Worm (Caenorhabditis elegans): ENCODE measurements around the gene col-150.

The col-150 gene

DNA sequence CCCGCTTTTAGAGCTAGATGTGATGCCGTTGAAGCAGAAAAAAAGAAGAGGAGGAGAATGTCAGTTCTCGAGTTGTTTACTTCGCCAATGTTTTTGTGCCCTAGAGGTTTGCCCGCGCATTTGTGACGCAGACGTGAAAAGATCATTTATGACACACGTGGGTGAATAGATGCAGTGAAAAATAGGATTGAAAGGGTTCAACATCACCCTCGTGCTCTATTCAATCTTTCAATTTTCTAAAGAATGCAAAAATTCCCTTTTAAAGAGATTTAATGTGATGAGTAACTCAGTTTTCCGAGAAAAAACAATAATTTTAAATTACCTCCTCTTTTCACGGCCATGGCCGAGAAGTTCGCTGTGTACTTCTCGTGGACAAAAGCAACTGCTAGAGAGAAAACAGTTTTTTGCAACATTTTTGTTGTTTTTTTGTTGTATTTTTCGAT is 48.0 kb downstream of the col-150 start (continued):
- TF ChIP-seq ztf-7 (tag; optimal IDR thresholded peaks at IDR 0.05) = no peak
- no peak for TF ChIP-seq lir-3 (tag; optimal IDR thresholded peaks at IDR 0.05)
- TF ChIP-seq ceh-32 (tag; optimal IDR thresholded peaks at IDR 0.05; ENCODE audit: poor library complexity) = no peak
- TF ChIP-seq aly-2 (tag; optimal IDR thresholded peaks at IDR 0.05) = no peak

DNA sequence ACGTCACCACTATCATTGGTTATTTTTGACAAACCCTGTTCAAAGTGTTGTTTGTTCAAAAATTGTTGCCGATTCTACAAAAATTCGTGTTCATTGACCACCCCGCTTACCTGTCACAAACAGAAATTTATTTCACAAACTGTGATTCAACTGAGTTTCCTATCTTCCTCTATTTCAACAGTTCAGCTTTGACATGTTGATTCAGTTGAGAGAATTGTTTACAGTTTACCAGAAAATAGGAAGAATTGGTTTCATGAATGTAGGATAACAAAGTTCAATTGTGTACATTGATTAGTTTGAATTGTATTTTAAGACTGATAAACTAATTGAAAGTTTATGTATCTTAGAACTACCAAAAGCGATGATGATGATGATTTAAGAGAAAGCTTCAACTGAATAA is 48.8 kb downstream of the col-150 start:
- no peak for TF ChIP-seq tag-97 (GFP tag; IDR thresholded peaks at IDR 0.05)
- TF ChIP-seq egl-43 (GFP tag; IDR thresholded peaks at IDR 0.05) = no peak
- TF ChIP-seq ceh-32 (tag; optimal IDR thresholded peaks at IDR 0.05; ENCODE audit: poor library complexity) = no peak
- no peak for TF ChIP-seq lin-39 (tag; optimal IDR thresholded peaks at IDR 0.05)
- TF ChIP-seq ceh-28 (tag; optimal IDR thresholded peaks at IDR 0.05) = no peak
- peak; percentile 22 for TF ChIP-seq pqm-1 (tag; optimal IDR thresholded peaks at IDR 0.05)
- TF ChIP-seq nhr-77 (tag; optimal IDR thresholded peaks at IDR 0.05) = peak; percentile 34
- no peak for TF ChIP-seq F10B5.3 (tag; optimal IDR thresholded peaks at IDR 0.05)
- no peak for TF ChIP-seq ctbp-1 (GFP tag; IDR thresholded peaks at IDR 0.05)
- TF ChIP-seq ztf-11 (tag; optimal IDR thresholded peaks at IDR 0.05) = no peak
- TF ChIP-seq nhr-48 (tag; optimal IDR thresholded peaks at IDR 0.05) = no peak
- TF ChIP-seq jun-1 (tag; optimal IDR thresholded peaks at IDR 0.05) = no peak
- TF ChIP-seq F49E8.2 (tag; optimal IDR thresholded peaks at IDR 0.05; ENCODE audit: borderline replicate concordance) = no peak
- TF ChIP-seq dve-1 (tag; optimal IDR thresholded peaks at IDR 0.05; ENCODE audit: insufficient read depth) = peak; percentile 53
- no peak for TF ChIP-seq ztf-7 (tag; optimal IDR thresholded peaks at IDR 0.05)
- TF ChIP-seq lin-29 (GFP tag; IDR thresholded peaks at IDR 0.05) = no peak
- no peak for TF ChIP-seq daf-16 (GFP tag; optimal IDR thresholded peaks at IDR 0.05)
- peak; percentile 100 for TF ChIP-seq daf-16 (tag; optimal IDR thresholded peaks at IDR 0.05)
- TF ChIP-seq egl-27 (tag; optimal IDR thresholded peaks at IDR 0.05) = no peak
- TF ChIP-seq hlh-11 (tag; optimal IDR thresholded peaks at IDR 0.05) = peak; percentile 45
- no peak for TF ChIP-seq F44E2.7 (GFP tag; IDR thresholded peaks at IDR 0.05)
- peak; percentile 69 for TF ChIP-seq nhr-28 (tag; optimal IDR thresholded peaks at IDR 0.05)

DNA sequence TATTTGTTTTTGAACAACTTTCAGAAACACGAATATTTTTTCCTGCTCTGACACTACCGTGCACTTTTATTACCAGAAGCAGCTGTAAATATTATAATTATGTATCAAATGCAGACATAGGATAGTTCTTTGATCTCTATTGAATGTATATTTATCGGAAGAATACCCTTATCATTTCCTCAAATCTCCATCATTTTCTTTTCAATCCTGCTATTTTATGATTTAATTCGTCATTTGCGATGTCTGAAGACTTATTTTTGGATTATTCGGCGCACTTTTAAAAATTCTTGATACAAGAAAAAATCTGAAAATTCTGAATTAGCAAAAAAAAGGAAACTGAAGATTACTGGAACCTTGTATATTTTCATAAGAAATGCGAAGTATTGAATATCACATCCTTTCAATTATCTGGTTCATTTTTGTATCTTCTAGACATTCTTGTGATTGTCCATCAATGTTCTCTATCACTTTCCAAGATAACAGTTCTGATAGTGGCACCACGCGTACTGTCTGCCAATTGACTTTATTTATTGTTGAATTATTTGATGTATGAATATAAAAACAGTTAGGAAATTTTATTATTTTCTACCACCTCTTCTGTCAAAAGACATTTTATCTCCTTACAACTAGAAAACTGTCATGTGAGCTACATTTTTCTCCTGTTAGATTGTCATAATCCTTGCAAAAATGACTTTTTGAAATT is 50.3 kb downstream of the col-150 start:
- TF ChIP-seq snpc-1.2 (GFP tag; IDR thresholded peaks at IDR 0.05) (no peak), ceh-44 (GFP tag; IDR thresholded peaks at IDR 0.05) (no peak), skn-1 (tag; optimal IDR thresholded peaks at IDR 0.05) (no peak), dmd-6 (GFP tag; IDR thresholded peaks at IDR 0.05) (peak; percentile 18; the same call in 1 of the 2 replicates), ztf-11 (tag; optimal IDR thresholded peaks at IDR 0.05) (no peak), ZK546.5 (tag; optimal IDR thresholded peaks at IDR 0.05) (no peak), nhr-10 (tag; optimal IDR thresholded peaks at IDR 0.05) (no peak), nhr-102 (tag; optimal IDR thresholded peaks at IDR 0.05) (no peak), mxl-2 (GFP tag; conservative IDR thresholded peaks at IDR 0.05) (no peak), hlh-30 (tag; optimal IDR thresholded peaks at IDR 0.05; ENCODE audit: insufficient read depth) (peak; percentile 20), pqm-1 (tag; optimal IDR thresholded peaks at IDR 0.05) (peak; percentile 50), fos-1 (tag; optimal IDR thresholded peaks at IDR 0.05) (no peak), madf-5 (GFP tag; IDR thresholded peaks at IDR 0.05) (no peak), pha-4 (GFP tag; IDR thresholded peaks at IDR 0.05) (no peak), pha-4 (tag; optimal IDR thresholded peaks at IDR 0.05) (no peak), nhr-28 (tag; optimal IDR thresholded peaks at IDR 0.05) (peak; percentile 67), daf-16 (GFP tag; optimal IDR thresholded peaks at IDR 0.05) (no peak), daf-16 (tag; optimal IDR thresholded peaks at IDR 0.05) (peak; percentile 73), lin-29 (GFP tag; IDR thresholded peaks at IDR 0.05) (no peak), nhr-77 (tag; optimal IDR thresholded peaks at IDR 0.05) (no peak), T26A8.4 (GFP tag; IDR thresholded peaks at IDR 0.05) (no peak), madf-9 (GFP tag; conservative IDR thresholded peaks at IDR 0.05) (no peak), nhr-6 (tag; optimal IDR thresholded peaks at IDR 0.05) (no peak), D1046.2 (GFP tag; IDR thresholded peaks at IDR 0.05) (no peak), lin-13 (GFP tag; optimal IDR thresholded peaks at IDR 0.05) (no peak), daf-19 (GFP tag; conservative IDR thresholded peaks at IDR 0.05) (no peak), vab-7 (GFP tag; IDR thresholded peaks at IDR 0.05) (no peak), Y75B8A.6 (GFP tag; IDR thresholded peaks at IDR 0.05) (no peak), nhr-42 (GFP tag; IDR thresholded peaks at IDR 0.05) (no peak), ceh-82 (tag; optimal IDR thresholded peaks at IDR 0.05) (no peak), lin-15B (tag; optimal IDR thresholded peaks at IDR 0.05) (no peak), F10B5.3 (tag; optimal IDR thresholded peaks at IDR 0.05) (no peak)

Data from whole organism, L4 larva.